Worm (Caenorhabditis elegans): Measurements from ENCODE around the gene ZK512.8.

ce11 chrIII:9101212-9101611 is 44.7 kb upstream of the ZK512.8 start, which contains the start of gene ZK507.1:
- TF ChIP-seq nhr-237 (tag; optimal IDR thresholded peaks at IDR 0.05) (no peak), ama-1 (optimal IDR thresholded peaks at IDR 0.05) (no peak), sem-4 (tag; optimal IDR thresholded peaks at IDR 0.05) (no peak), egl-27 (tag; optimal IDR thresholded peaks at IDR 0.05) (no peak), F13H6.1 (tag; optimal IDR thresholded peaks at IDR 0.05) (no peak), nhr-10 (tag; optimal IDR thresholded peaks at IDR 0.05) (no peak), mdl-1 (tag; optimal IDR thresholded peaks at IDR 0.05) (no peak), mab-5 (tag; optimal IDR thresholded peaks at IDR 0.05) (no peak), zag-1 (tag; optimal IDR thresholded peaks at IDR 0.05) (no peak), fos-1 (tag; optimal IDR thresholded peaks at IDR 0.05) (no peak), nhr-12 (tag; optimal IDR thresholded peaks at IDR 0.05) (no peak), nhr-25 (tag; optimal IDR thresholded peaks at IDR 0.05) (no peak), nhr-11 (tag; optimal IDR thresholded peaks at IDR 0.05) (no peak)
